Fruit fly (Drosophila melanogaster) whole organism, embryonic: ENCODE measurements around the gene Creld.

Source experiments
- Aef1 ChIP-seq: fragments of 200-800 bp; sonication (Bioruptor generic); IDR thresholded peaks from 3 replicates; pipeline ENCODE4 v1.3.6; 2022; ENCODE audit warnings: missing biosample characterization, missing genetic modification characterization
- Awh ChIP-seq: fragments of 200-800 bp; sonication (Bioruptor generic); IDR thresholded peaks from 2 replicates; pipeline ENCODE4, ENCODE4 v1.3.6; 2022; ENCODE audit warnings: missing biosample characterization, missing genetic modification characterization
- CG11723 ChIP-seq: fragments of 200-800 bp; sonication (Bioruptor generic); optimal IDR thresholded peaks from 2 replicates; lab custom pipeline; 2017; ENCODE audit warnings: missing biosample characterization, mild to moderate bottlenecking, missing genetic modification characterization
- CG14667 ChIP-seq: fragments of 200-800 bp; sonication (Bioruptor generic); IDR thresholded peaks from 2 replicates; pipeline ENCODE4 v1.3.6; 2022; ENCODE audit warnings: missing biosample characterization, missing genetic modification characterization
- CG15514 ChIP-seq: fragments of 200-800 bp; sonication (Bioruptor generic); optimal IDR thresholded peaks from 3 replicates; lab custom pipeline; 2017; ENCODE audit warnings: missing biosample characterization, missing genetic modification characterization, mild to moderate bottlenecking, moderate library complexity, missing genetic modification reagents
- CG16779 ChIP-seq: fragments of 200-800 bp; sonication (Bioruptor generic); IDR thresholded peaks from 2 replicates; pipeline ENCODE4 v1.3.6; 2022; ENCODE audit warnings: missing biosample characterization, missing genetic modification characterization
- CG18011 ChIP-seq: fragments of 200-800 bp; sonication (Bioruptor generic); optimal IDR thresholded peaks from 2 replicates; lab custom pipeline; 2017; ENCODE audit warnings: missing biosample characterization, missing genetic modification characterization, mild to moderate bottlenecking, moderate library complexity, missing genotype
- CG18476 ChIP-seq: fragments of 200-800 bp; sonication (Bioruptor generic); optimal IDR thresholded peaks from 2 replicates; lab custom pipeline; 2016; ENCODE audit warnings: missing biosample characterization, mild to moderate bottlenecking, missing genetic modification characterization
- CG2116 ChIP-seq: fragments of 200-800 bp; sonication (Bioruptor generic); optimal IDR thresholded peaks from 3 replicates; lab custom pipeline; 2018; ENCODE audit warnings: missing biosample characterization, mild to moderate bottlenecking, missing genetic modification characterization
- CG3065 ChIP-seq: fragments of 200-800 bp; sonication (Bioruptor generic); optimal IDR thresholded peaks from 2 replicates; lab custom pipeline; 2016; ENCODE audit warnings: missing biosample characterization, missing genetic modification characterization
- CG3163 ChIP-seq: fragments of 200-800 bp; sonication (Bioruptor generic); optimal IDR thresholded peaks from 3 replicates; lab custom pipeline; 2016; ENCODE audit warnings: missing biosample characterization, missing genetic modification characterization
- CG32767 ChIP-seq: fragments of 200-800 bp; sonication (Bioruptor generic); IDR thresholded peaks from 2 replicates; pipeline ENCODE4 v1.3.6; 2022; ENCODE audit warnings: missing biosample characterization, missing genetic modification characterization
- CG32772 ChIP-seq: fragments of 200-800 bp; sonication (Bioruptor generic); IDR thresholded peaks from 2 replicates; pipeline ENCODE4 v1.3.6; 2022; ENCODE audit warnings: missing biosample characterization, missing genetic modification characterization
- CG4617 ChIP-seq: fragments of 200-800 bp; sonication (Bioruptor generic); optimal IDR thresholded peaks from 3 replicates; lab custom pipeline; 2016; ENCODE audit warnings: missing biosample characterization, missing genetic modification characterization, borderline replicate concordance
- CG4820 ChIP-seq: fragments of 200-800 bp; sonication (Bioruptor generic); optimal IDR thresholded peaks from 3 replicates; lab custom pipeline; 2016; ENCODE audit warnings: missing biosample characterization, missing genetic modification characterization
- CG4854 ChIP-seq: fragments of 200-800 bp; sonication (Bioruptor generic); optimal IDR thresholded peaks from 2 replicates; lab custom pipeline; 2016; ENCODE audit warnings: missing biosample characterization, missing genetic modification characterization, inconsistent platforms
- CG6254 ChIP-seq: fragments of 200-800 bp; sonication (Bioruptor generic); optimal IDR thresholded peaks from 3 replicates; lab custom pipeline; 2017; ENCODE audit warnings: mild to moderate bottlenecking, missing biosample characterization, missing genetic modification reagents, missing genetic modification characterization
- CG8359 ChIP-seq: fragments of 200-800 bp; sonication (Bioruptor generic); optimal IDR thresholded peaks from 2 replicates; lab custom pipeline; 2017; ENCODE audit warnings: missing biosample characterization, mild to moderate bottlenecking, missing genetic modification characterization, borderline replicate concordance
- CG9215 ChIP-seq: fragments of 200-800 bp; sonication (Bioruptor generic); IDR thresholded peaks from 2 replicates; pipeline ENCODE4 v1.3.6; 2022; ENCODE audit warnings: missing biosample characterization, missing genetic modification characterization
- CG9609 ChIP-seq: fragments of 200-800 bp; sonication (Bioruptor generic); optimal IDR thresholded peaks from 3 replicates; lab custom pipeline; 2016; ENCODE audit warnings: missing biosample characterization, missing genetic modification characterization
- CG9876 ChIP-seq: fragments of 200-800 bp; sonication (Bioruptor generic); optimal IDR thresholded peaks from 2 replicates; lab custom pipeline; 2016; ENCODE audit warnings: missing biosample characterization, missing genetic modification characterization
- Dip3 ChIP-seq: fragments of 200-800 bp; sonication (Bioruptor generic); optimal IDR thresholded peaks from 3 replicates; lab custom pipeline; 2016; ENCODE audit warnings: missing biosample characterization, missing genetic modification characterization
- ERR ChIP-seq: fragments of 200-800 bp; sonication (Bioruptor generic); optimal IDR thresholded peaks from 2 replicates; lab custom pipeline; 2016; ENCODE audit warnings: missing biosample characterization, missing genetic modification characterization
- Elba2 ChIP-seq: fragments of 200-800 bp; sonication (Bioruptor generic); optimal IDR thresholded peaks from 3 replicates; lab custom pipeline; 2016; ENCODE audit warnings: missing biosample characterization, missing genetic modification characterization
- H15 ChIP-seq: fragments of 200-800 bp; sonication (Bioruptor generic); IDR thresholded peaks from 3 replicates; pipeline ENCODE4 v1.3.6; 2022; ENCODE audit warnings: missing biosample characterization, missing genetic modification characterization
- HLH3B ChIP-seq: fragments of 200-800 bp; sonication (Bioruptor generic); IDR thresholded peaks from 2 replicates; pipeline ENCODE4 v1.3.6; 2022; ENCODE audit warnings: missing biosample characterization, missing genetic modification characterization
- Lhr ChIP-seq: fragments of 200-800 bp; sonication (Bioruptor generic); optimal IDR thresholded peaks from 3 replicates; lab custom pipeline; 2017; ENCODE audit warnings: mild to moderate bottlenecking, missing biosample characterization, missing genetic modification reagents, missing genetic modification characterization
- MBD-R2 ChIP-seq: fragments of 200-800 bp; sonication (Bioruptor generic); IDR thresholded peaks from 2 replicates; pipeline ENCODE4 v1.3.6; 2022; ENCODE audit warnings: missing biosample characterization, missing genetic modification characterization
- Nf-YC ChIP-seq: fragments of 200-800 bp; optimal IDR thresholded peaks from 3 replicates; lab custom pipeline; 2019; ENCODE audit warnings: missing biosample characterization, mild to moderate bottlenecking, missing genetic modification characterization, moderate library complexity
- Oli ChIP-seq: fragments of 200-800 bp; sonication (Bioruptor generic); optimal IDR thresholded peaks from 2 replicates; lab custom pipeline; 2018; ENCODE audit warnings: missing biosample characterization, mild to moderate bottlenecking, missing genetic modification characterization, moderate library complexity
- Sry-β ChIP-seq: fragments of 200-800 bp; sonication (Bioruptor generic); optimal IDR thresholded peaks from 2 replicates; lab custom pipeline; 2018; ENCODE audit warnings: missing biosample characterization, mild to moderate bottlenecking, missing genetic modification characterization, moderate library complexity
- Tbp ChIP-seq: fragments of >200 bp; optimal IDR thresholded peaks from 2 replicates; lab custom pipeline; 2018; ENCODE audit warnings: missing biosample characterization, missing genetic modification characterization
- caup ChIP-seq: fragments of 200-800 bp; sonication (Bioruptor generic); optimal IDR thresholded peaks from 3 replicates; lab custom pipeline; 2017; ENCODE audit warnings: missing biosample characterization, mild to moderate bottlenecking, missing genetic modification characterization, moderate library complexity; ENCODE audit not compliant: severe bottlenecking
- chm ChIP-seq: fragments of 200-800 bp; sonication (Bioruptor generic); IDR thresholded peaks from 2 replicates; pipeline ENCODE4 v1.3.6; 2022; ENCODE audit warnings: missing biosample characterization, missing genetic modification characterization
- chn ChIP-seq: fragments of 200-800 bp; sonication (Bioruptor generic); optimal IDR thresholded peaks from 2 replicates; lab custom pipeline; 2016; ENCODE audit warnings: missing biosample characterization, missing genetic modification characterization
- crol ChIP-seq: fragments of 200-800 bp; sonication (Bioruptor generic); IDR thresholded peaks from 2 replicates; pipeline ENCODE4 v1.3.6; 2022; ENCODE audit warnings: missing biosample characterization, missing genetic modification characterization
- ems ChIP-seq: fragments of 200-800 bp; sonication (Bioruptor generic); optimal IDR thresholded peaks from 3 replicates; lab custom pipeline; 2016; ENCODE audit warnings: missing biosample characterization, missing genetic modification characterization
- fd3F ChIP-seq: fragments of 200-800 bp; sonication (Bioruptor generic); optimal IDR thresholded peaks from 2 replicates; lab custom pipeline; 2018; ENCODE audit warnings: missing biosample characterization, mild to moderate bottlenecking, missing genetic modification characterization, moderate library complexity
- fru ChIP-seq: fragments of >200 bp; optimal IDR thresholded peaks from 2 replicates; lab custom pipeline; 2017
- lov ChIP-seq, 2 experiments: fragments of 200-800 bp in 1 of 2; fragments of >200 bp in 1 of 2; sonication (Bioruptor generic) in 1 of 2; IDR thresholded peaks in 1 of 2; optimal IDR thresholded peaks in 1 of 2; 2 replicates in 1 of 2; 3 replicates in 1 of 2; pipeline versions ENCODE4 v1.3.6 to Lab custom; 2017 to 2022; ENCODE audit warnings: missing biosample characterization in 1 of 2, missing genetic modification characterization in 1 of 2
- oc ChIP-seq: fragments of 200-800 bp; sonication (Bioruptor generic); optimal IDR thresholded peaks from 2 replicates; lab custom pipeline; 2018; ENCODE audit warnings: missing biosample characterization, mild to moderate bottlenecking, missing genetic modification characterization, moderate library complexity
- org-1 ChIP-seq: fragments of 200-800 bp; sonication (Bioruptor generic); optimal IDR thresholded peaks from 2 replicates; lab custom pipeline; 2017; ENCODE audit warnings: missing biosample characterization, missing genetic modification characterization
- pita ChIP-seq: fragments of 200-800 bp; sonication (Bioruptor generic); optimal IDR thresholded peaks from 2 replicates; lab custom pipeline; 2017; ENCODE audit warnings: missing biosample characterization, mild to moderate bottlenecking, missing genetic modification characterization
- pros ChIP-seq: fragments of 200-800 bp; sonication (Bioruptor generic); optimal IDR thresholded peaks from 3 replicates; lab custom pipeline; 2019; ENCODE audit warnings: missing biosample characterization, mild to moderate bottlenecking, missing genetic modification characterization, moderate library complexity
- pzg ChIP-seq: fragments of 200-800 bp; sonication (Bioruptor generic); optimal IDR thresholded peaks from 3 replicates; lab custom pipeline; 2018; ENCODE audit warnings: missing biosample characterization, mild to moderate bottlenecking, missing genetic modification characterization, moderate library complexity
- salm ChIP-seq: fragments of 200-800 bp; sonication (Bioruptor generic); optimal IDR thresholded peaks from 2 replicates; lab custom pipeline; 2018; ENCODE audit warnings: missing biosample characterization, mild to moderate bottlenecking, missing genetic modification characterization
- stwl ChIP-seq: fragments of 200-800 bp; sonication (Bioruptor generic); optimal IDR thresholded peaks from 3 replicates; lab custom pipeline; 2018; ENCODE audit warnings: missing biosample characterization, mild to moderate bottlenecking, missing genetic modification characterization, moderate library complexity
- vfl ChIP-seq: fragments of 200-800 bp; sonication (Bioruptor generic); optimal IDR thresholded peaks from 2 replicates; lab custom pipeline; 2016; ENCODE audit warnings: missing biosample characterization, missing genetic modification characterization
- zen ChIP-seq: fragments of 200-800 bp; sonication (Bioruptor generic); optimal IDR thresholded peaks from 3 replicates; lab custom pipeline; 2018; ENCODE audit warnings: missing biosample characterization, mild to moderate bottlenecking, missing genetic modification characterization, moderate library complexity
- zfh2 ChIP-seq: fragments of 200-800 bp; sonication (Bioruptor generic); optimal IDR thresholded peaks from 2 replicates; lab custom pipeline; 2016; ENCODE audit warnings: missing biosample characterization, missing genetic modification characterization

The Creld gene

DNA sequence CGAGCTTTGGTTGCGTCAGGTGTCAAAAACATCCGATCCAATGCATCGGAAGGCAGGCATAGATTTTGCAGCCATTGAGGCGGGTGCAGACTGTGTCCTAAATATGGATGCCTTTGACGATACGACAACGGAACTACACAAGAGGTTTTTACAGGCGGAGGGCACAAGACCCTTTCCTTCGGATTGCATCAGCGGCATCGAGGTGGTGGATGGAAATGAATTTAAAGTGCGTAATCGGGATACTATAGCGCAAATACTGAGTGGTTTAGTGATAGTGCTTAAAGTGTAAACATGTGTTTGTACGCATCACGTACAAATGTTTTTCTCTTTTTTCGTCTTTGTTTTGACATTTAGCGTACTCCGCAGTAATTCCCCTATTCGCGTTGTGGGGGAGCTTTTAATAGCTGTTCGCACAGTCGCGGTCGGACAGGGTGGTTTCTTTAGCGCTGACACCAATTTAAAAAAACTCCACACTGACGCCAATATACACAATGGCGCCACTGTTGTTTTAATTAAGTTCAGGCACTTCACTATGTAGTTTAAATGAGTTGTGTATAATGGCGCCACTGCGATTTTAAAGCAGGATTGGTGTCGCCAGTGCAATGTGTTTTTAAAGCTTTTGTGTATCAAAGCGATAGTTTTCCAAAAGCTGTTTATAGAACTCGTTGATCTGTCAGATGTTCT, 29.3 kb upstream of the Creld start (continued):
- TF ChIP-seq salm (tag; lab: Kevin White, UChicago) (no peak), H15 (no peak), CG9609 (GFP tag; lab: Kevin White, UChicago) (no peak), Oli (tag; lab: Kevin White, UChicago) (no peak), CG16779 (GFP tag; lab: Robert Waterston, UW) (no peak), Tbp (no peak), HLH3B (GFP tag; lab: Robert Waterston, UW) (peak; percentile 53; the same call in 1 of the 2 replicates), CG6254 (GFP tag; lab: Kevin White, UChicago) (no peak), Elba2 (GFP tag; lab: Kevin White, UChicago) (no peak), oc (tag; lab: Kevin White, UChicago) (no peak), lov (optimal IDR thresholded peaks at IDR 0.05; lab: Kevin White, UChicago) (no peak), lov (GFP tag; IDR thresholded peaks at IDR 0.05; lab: Robert Waterston, UW) (peak; percentile 63; the same call in 1 of the 3 replicates), MBD-R2 (GFP tag; lab: Robert Waterston, UW) (peak; percentile 32; the same call in 1 of the 2 replicates), pzg (GFP tag; lab: Kevin White, UChicago) (peak; percentile 66), org-1 (no peak), ERR (GFP tag; lab: Kevin White, UChicago) (no peak), CG32767 (GFP tag; lab: Robert Waterston, UW) (peak; percentile 49; the same call in 1 of the 2 replicates), ems (GFP tag; lab: Kevin White, UChicago) (no peak), CG8359 (no peak), vfl (GFP tag; lab: Kevin White, UChicago) (no peak), fru (lab: Kevin White, UChicago) (no peak), zen (tag; lab: Kevin White, UChicago) (no peak), CG9876 (GFP tag; lab: Kevin White, UChicago) (peak; percentile 55), fd3F (no peak), Awh (GFP tag; lab: Robert Waterston, UW) (no peak), CG9215 (GFP tag; lab: Robert Waterston, UW) (no peak), CG14667 (GFP tag; lab: Robert Waterston, UW) (no peak), CG3065 (GFP tag; lab: Kevin White, UChicago) (no peak), chm (GFP tag; lab: Robert Waterston, UW) (peak; percentile 29; the same call in 1 of the 2 replicates), chn (GFP tag; lab: Kevin White, UChicago) (peak; percentile 56), CG4854 (GFP tag; lab: Kevin White, UChicago) (peak; percentile 30), Lhr (GFP tag; lab: Kevin White, UChicago) (peak; percentile 70), CG18011 (GFP tag; lab: Kevin White, UChicago) (no peak), CG15514 (peak; percentile 75), Sry-β (no peak), CG4820 (GFP tag; lab: Kevin White, UChicago) (no peak), caup (GFP tag; lab: Kevin White, UChicago) (peak; percentile 70), Nf-YC (no peak), stwl (tag; lab: Kevin White, UChicago) (peak; percentile 2), zfh2 (GFP tag; lab: Kevin White, UChicago) (peak; percentile 59), CG4617 (no peak), CG18476 (GFP tag; lab: Kevin White, UChicago) (no peak), CG2116 (peak; percentile 57), pros (GFP tag; lab: Kevin White, UChicago) (no peak), Dip3 (GFP tag; lab: Kevin White, UChicago) (no peak), CG3163 (GFP tag; lab: Kevin White, UChicago) (peak; percentile 29), crol (GFP tag; lab: Robert Waterston, UW) (no peak), pita (GFP tag; lab: Kevin White, UChicago) (peak; percentile 57), Aef1 (GFP tag; lab: Robert Waterston, UW) (no peak), CG32772 (GFP tag; lab: Robert Waterston, UW) (no peak), CG11723 (GFP tag; lab: Kevin White, UChicago) (no peak)
